Worm (Caenorhabditis elegans): ENCODE results near the gene enee-1.

enee-1 gene

ce11 chrII:61013-61412 is 36.5 kb downstream of the enee-1 start, which contains the start of gene C23H3.2:
Gene C23H3.2, plus strand, starts transcription at chrII:61313.
- TF ChIP-seq him-1 (tag; optimal IDR thresholded peaks at IDR 0.05) (no peak), W03F9.2 (tag; optimal IDR thresholded peaks at IDR 0.05) (no peak), dao-5 (tag; optimal IDR thresholded peaks at IDR 0.05) (no peak)

- no peak for TF ChIP-seq him-1 (tag; optimal IDR thresholded peaks at IDR 0.05)
- TF ChIP-seq W03F9.2 (tag; optimal IDR thresholded peaks at IDR 0.05) = no peak
Measured at ce11 chrII:65484-65883, 41.0 kb downstream of the enee-1 start.

- TF ChIP-seq dao-5 (tag; optimal IDR thresholded peaks at IDR 0.05) = no peak
- TF ChIP-seq W03F9.2 (tag; optimal IDR thresholded peaks at IDR 0.05) = no peak
- no peak for TF ChIP-seq him-1 (tag; optimal IDR thresholded peaks at IDR 0.05)
Measured at ce11 chrII:66322-66721, 41.9 kb downstream of the enee-1 start.

- TF ChIP-seq dao-5 (tag; optimal IDR thresholded peaks at IDR 0.05) (no peak), W03F9.2 (tag; optimal IDR thresholded peaks at IDR 0.05) (no peak), him-1 (tag; optimal IDR thresholded peaks at IDR 0.05) (no peak)
Measured at ce11 chrII:67663-68062, 43.2 kb downstream of the enee-1 start.

ce11 chrII:68757-69156 is 44.3 kb downstream of the enee-1 start:
- TF ChIP-seq dao-5 (tag; optimal IDR thresholded peaks at IDR 0.05) (no peak), him-1 (tag; optimal IDR thresholded peaks at IDR 0.05) (no peak), W03F9.2 (tag; optimal IDR thresholded peaks at IDR 0.05) (no peak)

ce11 chrII:69354-69753 is 44.9 kb downstream of the enee-1 start, which contains the start of gene egl-26:
Gene egl-26, plus strand, starts transcription at chrII:69654.
- TF ChIP-seq him-1 (tag; optimal IDR thresholded peaks at IDR 0.05) (no peak), dao-5 (tag; optimal IDR thresholded peaks at IDR 0.05) (no peak), W03F9.2 (tag; optimal IDR thresholded peaks at IDR 0.05) (no peak)

ce11 chrII:73329-73728 is 48.9 kb downstream of the enee-1 start:
- TF ChIP-seq W03F9.2 (tag; optimal IDR thresholded peaks at IDR 0.05) (no peak), him-1 (tag; optimal IDR thresholded peaks at IDR 0.05) (no peak), dao-5 (tag; optimal IDR thresholded peaks at IDR 0.05) (no peak)

ce11 chrII:73892-74291 is 49.4 kb downstream of the enee-1 start:
- TF ChIP-seq dao-5 (tag; optimal IDR thresholded peaks at IDR 0.05) (no peak), W03F9.2 (tag; optimal IDR thresholded peaks at IDR 0.05) (no peak), him-1 (tag; optimal IDR thresholded peaks at IDR 0.05) (no peak)

All from whole organism, L4/young adult.